Worm (Caenorhabditis elegans) whole organism, mixed stage, embryonic: ENCODE measurements around the gene fbxb-54.

Source experiments
- ces-1 ChIP-seq: fragments of 150-350 bp; optimal IDR thresholded peaks from 2 replicates; lab custom pipeline; 2014; ENCODE audit warnings: missing biosample characterization, missing genetic modification reagents, missing genetic modification characterization
- elt-1 ChIP-seq: sonication (generic microtip); optimal IDR thresholded peaks from 2 replicates; lab custom pipeline; 2017; ENCODE audit warnings: missing genetic modification characterization, mild to moderate bottlenecking, missing compliant biosample characterization, antibody characterized with exemption, moderate library complexity, borderline replicate concordance; ENCODE audit not compliant: insufficient read depth
- elt-3 ChIP-seq: fragments of 150-350 bp; optimal IDR thresholded peaks from 2 replicates; lab custom pipeline; 2014; ENCODE audit warnings: missing biosample characterization, missing genetic modification characterization
- ham-2 ChIP-seq: fragments of 200-800 bp; sonication (Bioruptor generic); optimal IDR thresholded peaks from 2 replicates; lab custom pipeline; 2018; ENCODE audit warnings: mild to moderate bottlenecking, missing genetic modification characterization, missing compliant biosample characterization
- lin-13 ChIP-seq: fragments of 150-350 bp; optimal IDR thresholded peaks from 2 replicates; lab custom pipeline; 2014; ENCODE audit warnings: missing biosample characterization, missing genetic modification characterization
- lsy-2 ChIP-seq: fragments of 150-350 bp; optimal IDR thresholded peaks from 2 replicates; lab custom pipeline; 2014; ENCODE audit warnings: missing biosample characterization, missing genetic modification characterization
- nhr-12 ChIP-seq: fragments of 150-350 bp; optimal IDR thresholded peaks from 2 replicates; lab custom pipeline; 2014; ENCODE audit warnings: missing biosample characterization, missing genetic modification characterization
- nhr-2 ChIP-seq: fragments of 150-350 bp; optimal IDR thresholded peaks from 2 replicates; lab custom pipeline; 2014; ENCODE audit warnings: missing biosample characterization, missing genetic modification characterization
- nhr-237 ChIP-seq: fragments of 150-350 bp; optimal IDR thresholded peaks from 2 replicates; lab custom pipeline; 2014; ENCODE audit warnings: missing biosample characterization, missing genetic modification characterization
- sem-2 ChIP-seq: fragments of 200-800 bp; sonication (Bioruptor generic); optimal IDR thresholded peaks from 2 replicates; lab custom pipeline; 2018; ENCODE audit warnings: mild to moderate bottlenecking, missing genetic modification characterization, missing compliant biosample characterization
- snpc-4 ChIP-seq: fragments of 150-350 bp; optimal IDR thresholded peaks from 2 replicates; lab custom pipeline; 2014; ENCODE audit warnings: missing biosample characterization, missing genetic modification characterization
- unc-39 ChIP-seq: fragments of 150-350 bp; optimal IDR thresholded peaks from 2 replicates; lab custom pipeline; 2014; ENCODE audit warnings: missing biosample characterization, missing genetic modification characterization
- unc-62 ChIP-seq: fragments of 150-350 bp; optimal IDR thresholded peaks from 2 replicates; lab custom pipeline; 2014; ENCODE audit warnings: missing biosample characterization, missing genetic modification reagents, missing genetic modification characterization
- ztf-11 ChIP-seq: fragments of 150-350 bp; optimal IDR thresholded peaks from 2 replicates; lab custom pipeline; 2014; ENCODE audit warnings: missing biosample characterization, missing genetic modification characterization

ce11 chrII:1579886-1580285 lies 23.8 kb upstream of the fbxb-54 start, which contains the start of gene math-38:
- TF ChIP-seq ces-1 (no peak), nhr-12 (tag; lab: Kevin White, UChicago) (no peak), lsy-2 (tag; lab: Kevin White, UChicago) (no peak), ztf-11 (tag; lab: Kevin White, UChicago) (no peak), unc-39 (tag; lab: Kevin White, UChicago) (no peak), lin-13 (no peak), sem-2 (no peak), nhr-237 (tag; lab: Kevin White, UChicago) (no peak), unc-62 (GFP tag; lab: Kevin White, UChicago) (no peak), elt-3 (tag; lab: Kevin White, UChicago) (no peak), elt-1 (tag; lab: Kevin White, UChicago) (no peak), snpc-4 (no peak), nhr-2 (tag; lab: Kevin White, UChicago) (no peak), ham-2 (no peak)
